Worm (Caenorhabditis elegans): Measurements from ENCODE around the gene cdc-73.

cdc-73 gene

DNA sequence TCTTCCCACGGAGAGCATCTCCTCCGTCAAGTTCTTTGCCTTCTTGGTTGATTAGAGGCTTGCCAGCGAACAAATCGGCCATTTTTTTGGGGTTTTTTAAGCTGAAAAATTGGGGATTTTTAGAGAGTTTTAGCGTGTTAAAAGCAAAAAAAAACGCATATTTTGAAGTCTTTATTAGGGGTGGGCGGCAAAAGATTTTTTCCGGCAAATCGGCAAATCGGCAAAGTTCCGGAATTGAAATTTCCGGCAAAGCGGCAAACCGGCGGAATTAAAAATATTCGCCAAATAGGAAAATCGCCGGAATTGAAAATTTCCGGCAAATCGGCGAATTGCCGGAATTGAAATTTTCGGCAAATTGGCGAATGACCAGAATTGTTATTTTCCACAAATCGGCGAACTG is 41.7 kb downstream of the cdc-73 start, which contains the start of gene C35B1.5:
Gene C35B1.5, minus strand, starts transcription at position 101 of the 400 bp plus-strand sequence.
- TF ChIP-seq Y55F3AM.14 (GFP tag; optimal IDR thresholded peaks at IDR 0.05) (no peak), blmp-1 (tag; optimal IDR thresholded peaks at IDR 0.05; ENCODE audit: insufficient read depth) (no peak), nhr-129 (tag; optimal IDR thresholded peaks at IDR 0.05) (no peak), elt-3 (tag; optimal IDR thresholded peaks at IDR 0.05) (no peak), sma-9 (GFP tag; optimal IDR thresholded peaks at IDR 0.05) (no peak), sma-9 (tag; optimal IDR thresholded peaks at IDR 0.05) (no peak), elt-1 (tag; optimal IDR thresholded peaks at IDR 0.05) (no peak), skn-1 (tag; optimal IDR thresholded peaks at IDR 0.05) (no peak), nhr-77 (tag; optimal IDR thresholded peaks at IDR 0.05) (no peak), crh-2 (tag; optimal IDR thresholded peaks at IDR 0.05) (no peak), ceh-16 (tag; optimal IDR thresholded peaks at IDR 0.05) (no peak), ztf-4 (tag; optimal IDR thresholded peaks at IDR 0.05) (no peak), nhr-12 (tag; optimal IDR thresholded peaks at IDR 0.05) (no peak), peb-1 (tag; optimal IDR thresholded peaks at IDR 0.05) (no peak), lin-13 (GFP tag; optimal IDR thresholded peaks at IDR 0.05) (no peak), mdl-1 (tag; optimal IDR thresholded peaks at IDR 0.05) (no peak)

- TF ChIP-seq nhr-77 (tag; optimal IDR thresholded peaks at IDR 0.05) (no peak), unc-39 (tag; optimal IDR thresholded peaks at IDR 0.05) (no peak), lsy-2 (tag; optimal IDR thresholded peaks at IDR 0.05) (peak in 1 of 2 experiments; percentile 5), nhr-25 (tag; optimal IDR thresholded peaks at IDR 0.05) (peak; percentile 14), blmp-1 (tag; optimal IDR thresholded peaks at IDR 0.05; ENCODE audit: insufficient read depth) (peak; percentile 26), nhr-129 (tag; optimal IDR thresholded peaks at IDR 0.05) (peak; percentile 68), C34F6.9 (tag; optimal IDR thresholded peaks at IDR 0.05) (no peak), nhr-23 (tag; optimal IDR thresholded peaks at IDR 0.05) (no peak), gmeb-1 (tag; optimal IDR thresholded peaks at IDR 0.05) (peak; percentile 2), sma-3 (GFP tag; optimal IDR thresholded peaks at IDR 0.05) (peak; percentile 45), egl-27 (tag; optimal IDR thresholded peaks at IDR 0.05) (no peak), skn-1 (tag; optimal IDR thresholded peaks at IDR 0.05) (peak; percentile 96), mbf-1 (tag; optimal IDR thresholded peaks at IDR 0.05) (no peak), fos-1 (tag; optimal IDR thresholded peaks at IDR 0.05) (peak; percentile 72), sma-9 (GFP tag; optimal IDR thresholded peaks at IDR 0.05) (peak; percentile 11), sma-9 (tag; optimal IDR thresholded peaks at IDR 0.05) (no peak), alr-1 (tag; optimal IDR thresholded peaks at IDR 0.05) (no peak), crh-2 (tag; optimal IDR thresholded peaks at IDR 0.05) (peak; percentile 64), Y55F3AM.14 (GFP tag; optimal IDR thresholded peaks at IDR 0.05) (no peak), ceh-82 (tag; optimal IDR thresholded peaks at IDR 0.05) (no peak), elt-1 (tag; optimal IDR thresholded peaks at IDR 0.05) (no peak)
Measured at ce11 chrIV:4085022-4085421, 42.6 kb downstream of the cdc-73 start.

- TF ChIP-seq ztf-1 (GFP tag; conservative IDR thresholded peaks at IDR 0.05), result no peak
- TF ChIP-seq nhr-23 (tag; optimal IDR thresholded peaks at IDR 0.05), result no peak
- TF ChIP-seq lin-11 (tag; optimal IDR thresholded peaks at IDR 0.05), result no peak
- peak; percentile 61 for TF ChIP-seq crh-2 (tag; optimal IDR thresholded peaks at IDR 0.05)
- no peak for TF ChIP-seq blmp-1 (tag; optimal IDR thresholded peaks at IDR 0.05; ENCODE audit: insufficient read depth)
- TF ChIP-seq unc-55 (GFP tag; optimal IDR thresholded peaks at IDR 0.05), result peak; percentile 39
- no peak for TF ChIP-seq F13H6.1 (tag; optimal IDR thresholded peaks at IDR 0.05)
- no peak for TF ChIP-seq ztf-11 (tag; optimal IDR thresholded peaks at IDR 0.05)
- peak in 1 of 2 experiments; percentile 57 for TF ChIP-seq lsy-2 (tag; optimal IDR thresholded peaks at IDR 0.05)
- TF ChIP-seq C34F6.9 (tag; optimal IDR thresholded peaks at IDR 0.05), result peak; percentile 20
- no peak for TF ChIP-seq sma-9 (GFP tag; optimal IDR thresholded peaks at IDR 0.05)
- TF ChIP-seq sma-9 (tag; optimal IDR thresholded peaks at IDR 0.05), result no peak
- no peak for TF ChIP-seq fos-1 (tag; optimal IDR thresholded peaks at IDR 0.05)
- TF ChIP-seq skn-1 (tag; optimal IDR thresholded peaks at IDR 0.05), result no peak
- no peak for TF ChIP-seq mab-5 (tag; optimal IDR thresholded peaks at IDR 0.05)
- no peak for TF ChIP-seq unc-39 (tag; optimal IDR thresholded peaks at IDR 0.05)
- no peak for TF ChIP-seq ceh-82 (tag; optimal IDR thresholded peaks at IDR 0.05)
- TF ChIP-seq sma-3 (GFP tag; optimal IDR thresholded peaks at IDR 0.05), result peak; percentile 37
- TF ChIP-seq nhr-129 (tag; optimal IDR thresholded peaks at IDR 0.05), result no peak
- no peak for TF ChIP-seq nhr-6 (tag; optimal IDR thresholded peaks at IDR 0.05)
Measured at ce11 chrIV:4085787-4086262, 43.5 kb downstream of the cdc-73 start, which contains the start of gene C35B1.2. Gene C35B1.2 (plus strand): TSS chrIV:4086212.

ce11 chrIV:4093087-4093486 is 50.7 kb downstream of the cdc-73 start:
- peak; percentile 26 for TF ChIP-seq Y55F3AM.14 (GFP tag; optimal IDR thresholded peaks at IDR 0.05)
- peak; percentile 67 for TF ChIP-seq gmeb-1 (tag; optimal IDR thresholded peaks at IDR 0.05)
- TF ChIP-seq F13H6.1 (tag; optimal IDR thresholded peaks at IDR 0.05), result peak; percentile 91
- no peak for TF ChIP-seq dmd-4 (tag; optimal IDR thresholded peaks at IDR 0.05)
- TF ChIP-seq crh-2 (tag; optimal IDR thresholded peaks at IDR 0.05), result peak; percentile 96
- TF ChIP-seq unc-39 (tag; optimal IDR thresholded peaks at IDR 0.05), result no peak
- peak; percentile 78 for TF ChIP-seq C34F6.9 (tag; optimal IDR thresholded peaks at IDR 0.05)
- peak; percentile 69 for TF ChIP-seq nhr-129 (tag; optimal IDR thresholded peaks at IDR 0.05)
- TF ChIP-seq elt-1 (tag; optimal IDR thresholded peaks at IDR 0.05), result no peak
- TF ChIP-seq lin-11 (tag; optimal IDR thresholded peaks at IDR 0.05), result peak; percentile 4
- TF ChIP-seq sma-3 (GFP tag; optimal IDR thresholded peaks at IDR 0.05), result peak; percentile 84
- TF ChIP-seq mdl-1 (tag; optimal IDR thresholded peaks at IDR 0.05), result peak in 1 of 2 experiments; percentile 58
- TF ChIP-seq zag-1 (tag; optimal IDR thresholded peaks at IDR 0.05), result peak; percentile 54
- no peak for TF ChIP-seq ztf-1 (GFP tag; conservative IDR thresholded peaks at IDR 0.05)
- no peak for TF ChIP-seq ztf-11 (tag; optimal IDR thresholded peaks at IDR 0.05)
- peak; percentile 23 for TF ChIP-seq mab-5 (tag; optimal IDR thresholded peaks at IDR 0.05)
- TF ChIP-seq R02D3.7 (tag; optimal IDR thresholded peaks at IDR 0.05), result no peak
- peak; percentile 49 for TF ChIP-seq snpc-4 (tag; optimal IDR thresholded peaks at IDR 0.05)
- peak; percentile 51 for TF ChIP-seq nhr-25 (tag; optimal IDR thresholded peaks at IDR 0.05)
- TF ChIP-seq ztf-4 (tag; optimal IDR thresholded peaks at IDR 0.05), result peak; percentile 55
- TF ChIP-seq lin-13 (GFP tag; optimal IDR thresholded peaks at IDR 0.05), result peak; percentile 66
- peak; percentile 90 for TF ChIP-seq fos-1 (tag; optimal IDR thresholded peaks at IDR 0.05)
- peak; percentile 75 for TF ChIP-seq ceh-82 (tag; optimal IDR thresholded peaks at IDR 0.05)
- peak; percentile 57 for TF ChIP-seq nhr-21 (tag; optimal IDR thresholded peaks at IDR 0.05)
- TF ChIP-seq sma-9 (GFP tag; optimal IDR thresholded peaks at IDR 0.05), result peak; percentile 89
- no peak for TF ChIP-seq sma-9 (tag; optimal IDR thresholded peaks at IDR 0.05)
- TF ChIP-seq lsy-2 (tag; optimal IDR thresholded peaks at IDR 0.05), result peak; percentile 62 to 83
- peak; percentile 54 for TF ChIP-seq sem-4 (tag; optimal IDR thresholded peaks at IDR 0.05)
- TF ChIP-seq egl-27 (tag; optimal IDR thresholded peaks at IDR 0.05), result peak; percentile 67

Data from whole organism, L2 larva.